Worm (Caenorhabditis elegans): ENCODE results near the gene ssup-72.

ce11 chrII:6826726-6827125 lies 50.3 kb downstream of the ssup-72 start:
- TF ChIP-seq nhr-12 (tag; optimal IDR thresholded peaks at IDR 0.05) (no peak), unc-62 (GFP tag; optimal IDR thresholded peaks at IDR 0.05) (peak; percentile 7), ceh-83 (GFP tag; optimal IDR thresholded peaks at IDR 0.05) (no peak), elt-3 (tag; optimal IDR thresholded peaks at IDR 0.05) (no peak), ztf-11 (tag; optimal IDR thresholded peaks at IDR 0.05) (no peak), ces-1 (GFP tag; optimal IDR thresholded peaks at IDR 0.05) (peak; percentile 54), ceh-43 (GFP tag; optimal IDR thresholded peaks at IDR 0.05) (no peak), nhr-76 (tag; optimal IDR thresholded peaks at IDR 0.05) (no peak), lin-13 (tag; optimal IDR thresholded peaks at IDR 0.05) (no peak)

Data from whole organism, mixed stage, embryonic.